Worm (Caenorhabditis elegans) whole organism, mixed stage, embryonic: ENCODE results near the gene dagl-2.
A peak's percentile ranks its signal among the peaks of the same experiment; 100 is the strongest.

Experiments
- M03D4.4 ChIP-seq: sonication (generic microtip); optimal IDR thresholded peaks from 2 replicates; lab custom pipeline; 2017; ENCODE audit warnings: mild to moderate bottlenecking, missing genetic modification characterization, missing compliant biosample characterization
- bed-3 ChIP-seq: fragments of 200-800 bp; sonication (Bioruptor generic); optimal IDR thresholded peaks from 3 replicates; lab custom pipeline; 2018; ENCODE audit warnings: mild to moderate bottlenecking, missing genetic modification characterization, moderate library complexity, missing compliant biosample characterization
- blmp-1 ChIP-seq: fragments of 150-350 bp; optimal IDR thresholded peaks from 2 replicates; lab custom pipeline; 2014; ENCODE audit warnings: missing biosample characterization, missing genetic modification characterization
- ceh-39 ChIP-seq: fragments of 150-350 bp; optimal IDR thresholded peaks from 2 replicates; lab custom pipeline; 2014; ENCODE audit warnings: missing biosample characterization, missing genetic modification characterization
- ceh-43 ChIP-seq: fragments of 200-800 bp; sonication (Bioruptor generic); optimal IDR thresholded peaks from 2 replicates; lab custom pipeline; 2018; ENCODE audit warnings: mild to moderate bottlenecking, missing genetic modification characterization, moderate library complexity, missing compliant biosample characterization
- ceh-83 ChIP-seq: fragments of 200-800 bp; sonication (Bioruptor generic); optimal IDR thresholded peaks from 2 replicates; lab custom pipeline; 2018; ENCODE audit warnings: mild to moderate bottlenecking, missing genetic modification characterization, missing compliant biosample characterization
- ces-1 ChIP-seq: fragments of 150-350 bp; optimal IDR thresholded peaks from 2 replicates; lab custom pipeline; 2014; ENCODE audit warnings: missing biosample characterization, missing genetic modification reagents, missing genetic modification characterization
- cnd-1 ChIP-seq: fragments of 200-800 bp; sonication (Bioruptor generic); optimal IDR thresholded peaks from 2 replicates; lab custom pipeline; 2018; ENCODE audit warnings: mild to moderate bottlenecking, missing genetic modification characterization, missing compliant biosample characterization
- drap-1 ChIP-seq: fragments of 200-800 bp; sonication (Bioruptor generic); optimal IDR thresholded peaks from 3 replicates; lab custom pipeline; 2018; ENCODE audit warnings: mild to moderate bottlenecking, missing genetic modification characterization, missing compliant biosample characterization
- elt-3 ChIP-seq: fragments of 150-350 bp; optimal IDR thresholded peaks from 2 replicates; lab custom pipeline; 2014; ENCODE audit warnings: missing biosample characterization, missing genetic modification characterization
- ham-2 ChIP-seq: fragments of 200-800 bp; sonication (Bioruptor generic); optimal IDR thresholded peaks from 2 replicates; lab custom pipeline; 2018; ENCODE audit warnings: mild to moderate bottlenecking, missing genetic modification characterization, missing compliant biosample characterization
- hlh-1 ChIP-seq: fragments of 150-350 bp; optimal IDR thresholded peaks from 2 replicates; lab custom pipeline; 2014; ENCODE audit warnings: missing biosample characterization, missing genetic modification reagents, missing genetic modification characterization
- lin-13 ChIP-seq: fragments of 150-350 bp; optimal IDR thresholded peaks from 2 replicates; lab custom pipeline; 2014; ENCODE audit warnings: missing biosample characterization, missing genetic modification characterization
- lsy-2 ChIP-seq: fragments of 150-350 bp; optimal IDR thresholded peaks from 2 replicates; lab custom pipeline; 2014; ENCODE audit warnings: missing biosample characterization, missing genetic modification characterization
- mab-5 ChIP-seq: fragments of 150-350 bp; optimal IDR thresholded peaks from 2 replicates; lab custom pipeline; 2014; ENCODE audit warnings: missing biosample characterization, missing genetic modification characterization
- mep-1 ChIP-seq: fragments of 150-350 bp; optimal IDR thresholded peaks from 2 replicates; lab custom pipeline; 2017; ENCODE audit warnings: missing biosample characterization, missing genetic modification reagents, missing genetic modification characterization, inconsistent platforms
- mls-2 ChIP-seq: sonication (generic microtip); optimal IDR thresholded peaks from 2 replicates; lab custom pipeline; 2016; ENCODE audit warnings: mild to moderate bottlenecking, missing genetic modification characterization, moderate library complexity, missing compliant biosample characterization
- nhr-12 ChIP-seq: fragments of 150-350 bp; optimal IDR thresholded peaks from 2 replicates; lab custom pipeline; 2014; ENCODE audit warnings: missing biosample characterization, missing genetic modification characterization
- nhr-2 ChIP-seq: fragments of 150-350 bp; optimal IDR thresholded peaks from 2 replicates; lab custom pipeline; 2014; ENCODE audit warnings: missing biosample characterization, missing genetic modification characterization
- nhr-237 ChIP-seq: fragments of 150-350 bp; optimal IDR thresholded peaks from 2 replicates; lab custom pipeline; 2014; ENCODE audit warnings: missing biosample characterization, missing genetic modification characterization
- nhr-28 ChIP-seq: fragments of 150-350 bp; optimal IDR thresholded peaks from 2 replicates; lab custom pipeline; 2014; ENCODE audit warnings: missing biosample characterization, missing genetic modification characterization
- nhr-76 ChIP-seq: sonication (generic microtip); optimal IDR thresholded peaks from 2 replicates; lab custom pipeline; 2017; ENCODE audit warnings: missing biosample characterization, missing genetic modification characterization
- pha-4 ChIP-seq: fragments of 150-350 bp; optimal IDR thresholded peaks from 2 replicates; lab custom pipeline; 2018; ENCODE audit warnings: missing biosample characterization, missing genetic modification reagents, missing genetic modification characterization
- sem-2 ChIP-seq: fragments of 200-800 bp; sonication (Bioruptor generic); optimal IDR thresholded peaks from 2 replicates; lab custom pipeline; 2018; ENCODE audit warnings: mild to moderate bottlenecking, missing genetic modification characterization, missing compliant biosample characterization
- snpc-4 ChIP-seq: fragments of 150-350 bp; optimal IDR thresholded peaks from 2 replicates; lab custom pipeline; 2014; ENCODE audit warnings: missing biosample characterization, missing genetic modification characterization
- sptf-1 ChIP-seq: sonication (generic microtip); optimal IDR thresholded peaks from 2 replicates; lab custom pipeline; 2017; ENCODE audit warnings: mild to moderate bottlenecking, missing genetic modification characterization, moderate library complexity, missing compliant biosample characterization
- tbx-8 ChIP-seq: fragments of 200-800 bp; sonication (Bioruptor generic); optimal IDR thresholded peaks from 2 replicates; lab custom pipeline; 2018; ENCODE audit warnings: mild to moderate bottlenecking, missing genetic modification characterization, moderate library complexity, missing compliant biosample characterization
- unc-120 ChIP-seq: sonication (generic microtip); optimal IDR thresholded peaks from 2 replicates; lab custom pipeline; 2017; ENCODE audit warnings: missing genetic modification characterization, missing compliant biosample characterization; ENCODE audit not compliant: poor library complexity, severe bottlenecking
- unc-39 ChIP-seq: fragments of 150-350 bp; optimal IDR thresholded peaks from 2 replicates; lab custom pipeline; 2014; ENCODE audit warnings: missing biosample characterization, missing genetic modification characterization
- unc-62 ChIP-seq: fragments of 150-350 bp; optimal IDR thresholded peaks from 2 replicates; lab custom pipeline; 2014; ENCODE audit warnings: missing biosample characterization, missing genetic modification reagents, missing genetic modification characterization
- ztf-11 ChIP-seq: fragments of 150-350 bp; optimal IDR thresholded peaks from 2 replicates; lab custom pipeline; 2014; ENCODE audit warnings: missing biosample characterization, missing genetic modification characterization

The dagl-2 gene

ce11 chrIII:782503-782902, 602 bp downstream of the dagl-2 start:
- TF ChIP-seq sptf-1 (tag; lab: Kevin White, UChicago) (no peak), mab-5 (tag; lab: Kevin White, UChicago) (no peak), bed-3 (GFP tag; lab: Kevin White, UChicago) (no peak), nhr-2 (no peak), snpc-4 (tag; lab: Kevin White, UChicago) (no peak), lsy-2 (tag; lab: Kevin White, UChicago) (no peak), cnd-1 (tag; lab: Kevin White, UChicago) (no peak), unc-120 (tag; lab: Kevin White, UChicago) (no peak), hlh-1 (tag; lab: Kevin White, UChicago) (no peak), unc-39 (tag; lab: Kevin White, UChicago) (no peak), ztf-11 (no peak), drap-1 (no peak), nhr-76 (no peak), blmp-1 (tag; lab: Kevin White, UChicago) (no peak), ceh-43 (GFP tag; lab: Kevin White, UChicago) (no peak), mls-2 (tag; lab: Kevin White, UChicago) (no peak), nhr-12 (tag; lab: Kevin White, UChicago) (no peak), nhr-237 (tag; lab: Kevin White, UChicago) (no peak), ces-1 (GFP tag; lab: Kevin White, UChicago) (no peak)

- TF ChIP-seq tbx-8 (no peak), mep-1 (tag; lab: Kevin White, UChicago) (no peak), blmp-1 (tag; lab: Kevin White, UChicago) (no peak), ces-1 (GFP tag; lab: Kevin White, UChicago) (no peak), ceh-43 (GFP tag; lab: Kevin White, UChicago) (no peak)
Observed at ce11 chrIII:778771-779170, 4.3 kb downstream of the dagl-2 start, which contains the start of gene alh-11. Gene alh-11 (minus strand): TSS chrIII:778871.

ce11 chrIII:775443-775842, 7.7 kb downstream of the dagl-2 start:
- TF ChIP-seq mep-1 (tag; lab: Kevin White, UChicago) (no peak), ztf-11 (no peak), ceh-83 (GFP tag; lab: Kevin White, UChicago) (no peak), pha-4 (tag; lab: Kevin White, UChicago) (no peak), nhr-12 (tag; lab: Kevin White, UChicago) (no peak), lsy-2 (tag; lab: Kevin White, UChicago) (no peak), unc-62 (no peak), nhr-28 (tag; lab: Kevin White, UChicago) (no peak), cnd-1 (tag; lab: Kevin White, UChicago) (no peak), M03D4.4 (tag; lab: Kevin White, UChicago) (no peak), sptf-1 (tag; lab: Kevin White, UChicago) (no peak), ham-2 (GFP tag; lab: Kevin White, UChicago) (no peak), bed-3 (GFP tag; lab: Kevin White, UChicago) (no peak), hlh-1 (tag; lab: Kevin White, UChicago) (no peak), ces-1 (GFP tag; lab: Kevin White, UChicago) (no peak)

ce11 chrIII:773114-773513, 10.0 kb downstream of the dagl-2 start, which contains the start of gene cyn-6:
Gene cyn-6 (plus strand): TSS chrIII:773414.
- TF ChIP-seq lin-13 (tag; lab: Kevin White, UChicago) (no peak), bed-3 (GFP tag; lab: Kevin White, UChicago) (no peak), ceh-43 (GFP tag; lab: Kevin White, UChicago) (no peak), elt-3 (tag; lab: Kevin White, UChicago) (no peak), ces-1 (GFP tag; lab: Kevin White, UChicago) (no peak), blmp-1 (tag; lab: Kevin White, UChicago) (no peak), sem-2 (GFP tag; lab: Kevin White, UChicago) (no peak), nhr-28 (tag; lab: Kevin White, UChicago) (no peak), ceh-39 (tag; lab: Kevin White, UChicago) (no peak), ceh-83 (GFP tag; lab: Kevin White, UChicago) (no peak), cnd-1 (tag; lab: Kevin White, UChicago) (no peak), unc-39 (tag; lab: Kevin White, UChicago) (no peak), ham-2 (GFP tag; lab: Kevin White, UChicago) (no peak)

ce11 chrIII:772675-773074, 10.4 kb downstream of the dagl-2 start:
- TF ChIP-seq hlh-1 (tag; lab: Kevin White, UChicago), result peak; percentile 26
- no peak for TF ChIP-seq tbx-8
